Worm (Caenorhabditis elegans): ENCODE data around the gene aagr-3.

The aagr-3 gene

DNA sequence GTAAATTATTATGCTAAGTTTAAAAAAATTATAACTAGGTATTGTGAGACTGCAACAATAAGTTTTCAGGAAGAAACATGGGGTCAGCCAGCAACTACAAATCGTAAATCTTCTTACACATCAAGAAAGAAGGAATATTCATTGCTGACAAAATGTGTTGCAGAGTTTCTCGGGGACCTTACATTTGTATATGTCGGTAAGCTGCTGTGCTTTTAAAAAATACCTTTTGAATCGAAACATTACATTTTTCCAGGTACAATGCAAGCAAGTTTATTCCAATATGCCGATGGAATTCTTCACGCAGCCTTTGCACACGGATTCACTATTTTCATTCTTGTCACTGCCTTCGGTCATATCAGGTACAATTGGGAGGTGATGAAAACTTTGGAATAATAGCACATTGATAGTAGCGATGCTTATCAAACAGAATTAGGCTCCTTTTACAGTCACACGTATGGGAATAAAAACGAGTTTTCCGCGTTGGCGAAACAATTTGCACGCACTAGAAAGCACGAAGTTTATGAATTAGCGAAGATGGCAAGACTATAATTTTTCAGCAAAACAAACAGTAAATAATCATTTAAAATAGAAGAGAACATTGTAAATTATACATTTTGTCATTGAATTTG lies 8.9 kb upstream of the aagr-3 start:
- TF ChIP-seq mdl-1 (tag; optimal IDR thresholded peaks at IDR 0.05) (no peak), ztf-11 (tag; optimal IDR thresholded peaks at IDR 0.05) (no peak), unc-62 (GFP tag; optimal IDR thresholded peaks at IDR 0.05 in 1 of 2) (peak in 1 of 2 experiments; percentile 52), unc-62 (tag; optimal IDR thresholded peaks at IDR 0.05) (no peak), pqm-1 (tag; optimal IDR thresholded peaks at IDR 0.05) (peak; percentile 72), dmd-6 (GFP tag; IDR thresholded peaks at IDR 0.05) (peak; percentile 53), nhr-111 (GFP tag; optimal IDR thresholded peaks at IDR 0.05) (no peak), hlh-11 (tag; optimal IDR thresholded peaks at IDR 0.05) (peak; percentile 38), nhr-28 (tag; optimal IDR thresholded peaks at IDR 0.05) (peak; percentile 32), daf-16 (GFP tag; optimal IDR thresholded peaks at IDR 0.05) (no peak), daf-16 (tag; optimal IDR thresholded peaks at IDR 0.05) (peak; percentile 36)

DNA sequence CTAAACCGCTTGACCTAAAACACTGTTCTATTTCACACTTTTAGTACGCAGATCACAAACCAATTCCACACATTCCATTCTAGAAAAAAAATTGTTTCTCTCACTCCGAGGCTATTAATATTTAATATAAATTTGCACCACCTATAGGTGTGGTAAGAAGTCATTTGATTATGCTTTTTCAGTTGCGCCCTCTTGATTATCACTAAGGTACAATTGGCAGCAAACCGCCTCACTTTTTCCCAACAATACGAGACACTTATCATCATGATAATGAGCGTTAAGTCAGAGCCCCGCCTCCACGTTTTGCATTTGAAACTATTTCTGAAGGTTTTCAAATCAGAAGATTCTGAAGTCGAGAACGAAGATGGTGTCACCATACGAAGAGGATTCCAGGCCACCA lies 8.0 kb upstream of the aagr-3 start, which contains the start of gene aqp-4:
Gene aqp-4 (plus strand): TSS at position 270 of the 400 bp plus-strand sequence.
- peak; percentile 18 for TF ChIP-seq hlh-11 (tag; optimal IDR thresholded peaks at IDR 0.05)
- peak; percentile 47 for TF ChIP-seq nhr-28 (tag; optimal IDR thresholded peaks at IDR 0.05)
- TF ChIP-seq hlh-30 (tag; optimal IDR thresholded peaks at IDR 0.05; ENCODE audit: insufficient read depth): peak; percentile 6
- TF ChIP-seq pqm-1 (tag; optimal IDR thresholded peaks at IDR 0.05): peak; percentile 59
- TF ChIP-seq dmd-6 (GFP tag; IDR thresholded peaks at IDR 0.05): peak; percentile 43; the same call in 1 of the 2 replicates
- TF ChIP-seq daf-16 (GFP tag; optimal IDR thresholded peaks at IDR 0.05): no peak
- TF ChIP-seq daf-16 (tag; optimal IDR thresholded peaks at IDR 0.05): peak; percentile 28
- no peak for TF ChIP-seq tra-1 (GFP tag; IDR thresholded peaks at IDR 0.05)
- TF ChIP-seq Y75B8A.6 (GFP tag; IDR thresholded peaks at IDR 0.05): no peak

DNA sequence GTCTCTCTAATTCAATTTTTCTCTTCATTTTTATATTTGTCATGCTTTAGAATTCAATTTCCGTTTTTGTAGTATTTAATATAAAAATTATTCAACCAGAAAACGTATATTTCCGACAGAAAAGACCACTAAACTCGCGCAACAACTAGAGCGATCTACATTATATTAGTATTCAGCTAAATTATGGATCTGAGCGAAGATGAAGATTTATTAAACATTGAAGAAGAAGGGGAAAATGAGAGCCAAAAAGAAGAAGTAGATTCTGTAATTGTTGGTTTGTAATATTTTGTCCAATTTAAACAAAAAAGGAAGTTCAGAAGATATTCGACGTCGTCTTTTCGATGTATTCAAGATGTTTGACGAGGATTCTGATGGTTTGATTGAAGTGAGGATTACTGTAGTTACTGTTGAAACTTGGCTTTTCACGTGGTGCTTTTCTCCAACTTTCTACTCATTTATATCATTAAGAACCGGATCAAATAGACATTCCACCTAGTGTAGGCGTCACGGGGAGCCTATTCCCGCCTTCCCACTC lies 4.7 kb upstream of the aagr-3 start, which contains the start of gene cal-7:
Gene cal-7 (plus strand): TSS at position 184 of the 535 bp plus-strand sequence.
- peak; percentile 17 for TF ChIP-seq nhr-111 (GFP tag; optimal IDR thresholded peaks at IDR 0.05)
- TF ChIP-seq egl-27 (tag; optimal IDR thresholded peaks at IDR 0.05): no peak
- TF ChIP-seq ceh-82 (tag; optimal IDR thresholded peaks at IDR 0.05): no peak
- TF ChIP-seq sdz-12 (GFP tag; optimal IDR thresholded peaks at IDR 0.05): no peak
- TF ChIP-seq zfp-2 (tag; optimal IDR thresholded peaks at IDR 0.05): no peak
- TF ChIP-seq zip-11 (GFP tag; IDR thresholded peaks at IDR 0.05): no peak
- TF ChIP-seq hmg-1.1 (GFP tag; IDR thresholded peaks at IDR 0.05): peak; percentile 33; the same call in 1 of the 2 replicates
- no peak for TF ChIP-seq mes-2 (tag; optimal IDR thresholded peaks at IDR 0.05; ENCODE audit: poor library complexity, severe bottlenecking)
- TF ChIP-seq ceh-44 (GFP tag; IDR thresholded peaks at IDR 0.05): no peak
- no peak for TF ChIP-seq ZK546.5 (tag; optimal IDR thresholded peaks at IDR 0.05)
- peak; percentile 26 for TF ChIP-seq spr-3 (GFP tag; optimal IDR thresholded peaks at IDR 0.05)
- no peak for TF ChIP-seq php-3 (GFP tag; IDR thresholded peaks at IDR 0.05)
- 0 out of 2 replicates have a peak, but pooled peaks have one; percentile 20 for TF ChIP-seq lin-38 (GFP tag; IDR thresholded peaks at IDR 0.05)
- TF ChIP-seq lin-15B (tag; optimal IDR thresholded peaks at IDR 0.05): no peak
- no peak for TF ChIP-seq F10B5.3 (tag; optimal IDR thresholded peaks at IDR 0.05)
- no peak for TF ChIP-seq daf-19 (GFP tag; conservative IDR thresholded peaks at IDR 0.05)
- no peak; the same call in 1 of the 2 replicates for TF ChIP-seq Y48G9A.11 (GFP tag; IDR thresholded peaks at IDR 0.05)
- no peak for TF ChIP-seq daf-8 (GFP tag; IDR thresholded peaks at IDR 0.05)
- no peak for TF ChIP-seq zag-1 (tag; optimal IDR thresholded peaks at IDR 0.05)
- no peak for TF ChIP-seq egl-43 (GFP tag; IDR thresholded peaks at IDR 0.05)
- TF ChIP-seq unc-62 (GFP tag; optimal IDR thresholded peaks at IDR 0.05 in 1 of 2): no peak
- no peak for TF ChIP-seq unc-62 (tag; optimal IDR thresholded peaks at IDR 0.05)
- TF ChIP-seq Y5F2A.4 (GFP tag; optimal IDR thresholded peaks at IDR 0.05): peak; percentile 15
- no peak for TF ChIP-seq mxl-2 (GFP tag; conservative IDR thresholded peaks at IDR 0.05)
- no peak for TF ChIP-seq mxl-3 (GFP tag; optimal IDR thresholded peaks at IDR 0.05)
- no peak for TF ChIP-seq lsy-2 (tag; optimal IDR thresholded peaks at IDR 0.05)
- no peak for TF ChIP-seq duxl-1 (tag; optimal IDR thresholded peaks at IDR 0.05; ENCODE audit: poor library complexity)
- TF ChIP-seq tag-97 (GFP tag; IDR thresholded peaks at IDR 0.05): no peak
- TF ChIP-seq nhr-48 (tag; optimal IDR thresholded peaks at IDR 0.05): peak; percentile 30
- no peak; the same call in 1 of the 2 replicates for TF ChIP-seq pha-4 (GFP tag; IDR thresholded peaks at IDR 0.05)
- no peak for TF ChIP-seq pha-4 (tag; optimal IDR thresholded peaks at IDR 0.05)
- TF ChIP-seq daf-12 (tag; optimal IDR thresholded peaks at IDR 0.05): no peak
- TF ChIP-seq dmd-6 (GFP tag; IDR thresholded peaks at IDR 0.05): no peak
- TF ChIP-seq F37D6.2 (tag; optimal IDR thresholded peaks at IDR 0.05): no peak
- no peak for TF ChIP-seq ceh-32 (tag; optimal IDR thresholded peaks at IDR 0.05; ENCODE audit: poor library complexity)
